Worm (Caenorhabditis elegans) whole organism, midembryonic: ENCODE results near the gene sru-39.

Experiments
- T22C8.4 ChIP-seq: fragments of 200-800 bp; sonication (Bioruptor generic); IDR thresholded peaks from 2 replicates; pipeline ENCODE4 v1.3.6; 2022; ENCODE audit warnings: missing genetic modification characterization, missing compliant biosample characterization
- cog-1 ChIP-seq: sonication (generic microtip); optimal IDR thresholded peaks from 2 replicates; lab custom pipeline; 2016; ENCODE audit warnings: missing genetic modification characterization, missing compliant biosample characterization
- flt-1 ChIP-seq: fragments of 200-800 bp; sonication (Bioruptor generic); IDR thresholded peaks from 2 replicates; pipeline ENCODE4 v1.3.6; 2022; ENCODE audit warnings: missing genetic modification characterization, missing compliant biosample characterization
- klf-2 ChIP-seq: fragments of 200-800 bp; sonication (Bioruptor generic); conservative IDR thresholded peaks from 2 replicates; pipeline ENCODE4 v1.3.6; 2022; ENCODE audit warnings: missing genetic modification reagents, missing genetic modification characterization, missing compliant biosample characterization
- med-1 ChIP-seq: sonication (generic microtip); optimal IDR thresholded peaks from 2 replicates; lab custom pipeline; 2017; ENCODE audit warnings: missing genetic modification characterization, mild to moderate bottlenecking, missing compliant biosample characterization, antibody characterized with exemption, missing genetic modification reagents; ENCODE audit not compliant: insufficient read depth
- ref-1 ChIP-seq: fragments of 200-800 bp; sonication (Bioruptor generic); conservative IDR thresholded peaks from 2 replicates; pipeline ENCODE4 v1.3.6; 2022; ENCODE audit warnings: missing genetic modification reagents, missing genetic modification characterization, missing compliant biosample characterization
- tab-1 ChIP-seq: fragments of 200-800 bp; sonication (Bioruptor generic); IDR thresholded peaks from 2 replicates; pipeline ENCODE4 v1.3.6; 2022; ENCODE audit warnings: missing genetic modification characterization, missing compliant biosample characterization
- ztf-23 ChIP-seq: fragments of 200-800 bp; sonication (Bioruptor generic); IDR thresholded peaks from 2 replicates; pipeline ENCODE4 v1.3.6; 2022; ENCODE audit warnings: missing genetic modification reagents, missing genetic modification characterization, missing compliant biosample characterization
- ztf-29 ChIP-seq: fragments of 200-800 bp; sonication (Bioruptor generic); IDR thresholded peaks from 2 replicates; pipeline ENCODE4 v1.3.6; 2022; ENCODE audit warnings: missing genetic modification reagents, missing genetic modification characterization, missing compliant biosample characterization

sru-39 gene

ce11 chrV:9803176-9803575, at the start of gene sru-39:
sru-39 (plus strand) TSS chrV:9803476.
- no peak for TF ChIP-seq ztf-23
- no peak for TF ChIP-seq tab-1 (GFP tag; lab: Robert Waterston, UW)
- no peak for TF ChIP-seq ztf-29 (GFP tag; lab: Robert Waterston, UW)
- no peak for TF ChIP-seq flt-1 (GFP tag; lab: Robert Waterston, UW)
- no peak for TF ChIP-seq T22C8.4
- TF ChIP-seq ref-1 (GFP tag; lab: Robert Waterston, UW), result no peak
- TF ChIP-seq klf-2 (GFP tag; lab: Robert Waterston, UW), result no peak
- no peak for TF ChIP-seq cog-1 (tag; lab: Kevin White, UChicago)
- TF ChIP-seq med-1 (GFP tag; lab: Kevin White, UChicago), result no peak

ce11 chrV:9753554-9753953, 49.7 kb upstream of the sru-39 start:
- TF ChIP-seq cog-1 (tag; lab: Kevin White, UChicago) (no peak), flt-1 (GFP tag; lab: Robert Waterston, UW) (no peak)

DNA sequence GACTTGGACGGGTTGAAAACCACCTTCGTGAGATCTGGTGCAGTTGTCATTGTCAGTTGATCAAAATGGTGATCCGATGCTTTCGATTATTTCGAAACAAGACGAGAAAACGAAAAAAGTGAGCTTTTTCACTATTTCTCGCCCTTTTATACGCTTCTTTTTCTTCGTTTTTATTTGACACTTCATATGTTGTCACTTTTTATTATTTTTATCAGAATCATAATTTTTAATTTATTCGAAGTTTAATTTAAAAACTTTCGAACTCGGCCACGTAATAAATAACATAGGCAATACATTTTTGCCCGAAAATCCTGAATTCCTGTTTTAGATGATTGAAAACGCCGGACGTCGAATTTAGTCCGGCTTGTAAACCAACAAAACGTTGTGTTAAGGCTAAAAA, 48.8 kb upstream of the sru-39 start, which contains the start of gene F58E6.5:
Gene F58E6.5, minus strand, starts transcription at position 101 of the 400 bp plus-strand sequence.
- TF ChIP-seq ztf-23 (no peak), flt-1 (GFP tag; lab: Robert Waterston, UW) (no peak), tab-1 (GFP tag; lab: Robert Waterston, UW) (no peak), T22C8.4 (no peak), ref-1 (GFP tag; lab: Robert Waterston, UW) (no peak), cog-1 (tag; lab: Kevin White, UChicago) (no peak), ztf-29 (GFP tag; lab: Robert Waterston, UW) (no peak), med-1 (GFP tag; lab: Kevin White, UChicago) (no peak), klf-2 (GFP tag; lab: Robert Waterston, UW) (no peak)

DNA sequence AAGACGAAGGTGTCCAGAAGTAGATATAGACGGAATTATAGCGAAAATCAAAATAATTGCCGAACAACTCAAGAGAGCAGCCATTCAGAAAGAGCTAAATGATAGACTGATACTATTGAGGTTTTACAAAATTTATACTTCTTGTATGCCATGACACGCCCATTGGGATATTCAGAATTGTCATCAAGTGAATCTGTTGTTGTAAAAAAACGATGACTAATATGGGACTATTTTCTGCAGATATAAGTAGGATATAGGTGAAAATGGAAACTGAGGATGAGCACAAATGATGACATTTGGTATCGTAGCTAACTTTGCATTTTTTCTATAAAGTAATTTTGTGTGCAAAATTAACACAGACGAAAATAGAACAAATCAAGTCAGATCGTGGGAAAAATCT, 47.6 kb upstream of the sru-39 start, which contains the start of gene F58E6.8:
Gene F58E6.8, minus strand, starts transcription at position 101 of the 400 bp plus-strand sequence.
- no peak for TF ChIP-seq ztf-29 (GFP tag; lab: Robert Waterston, UW)

DNA sequence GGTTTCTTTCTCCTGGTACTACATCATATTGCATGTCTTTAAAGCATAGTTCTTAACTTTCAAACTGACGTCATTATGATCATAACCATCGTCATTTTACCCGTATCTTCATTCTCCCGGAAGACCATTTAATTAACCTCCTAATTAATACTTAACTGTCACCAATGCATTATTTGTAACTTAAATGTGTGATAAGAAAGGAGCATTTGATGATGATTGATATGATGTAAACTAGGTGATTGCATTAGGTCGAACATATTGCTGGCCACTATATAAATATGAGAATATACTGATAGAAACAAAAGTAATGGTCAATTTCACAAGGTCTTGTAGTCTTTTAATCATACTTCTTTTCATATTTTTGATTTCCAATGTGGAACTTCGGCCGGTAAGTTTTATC, 47.0 kb upstream of the sru-39 start, which contains the start of gene hrg-3:
Gene hrg-3, plus strand, starts transcription at position 227 of the 400 bp plus-strand sequence.
- TF ChIP-seq med-1 (GFP tag; lab: Kevin White, UChicago) (no peak), ztf-29 (GFP tag; lab: Robert Waterston, UW) (no peak), ztf-23 (no peak), cog-1 (tag; lab: Kevin White, UChicago) (no peak), T22C8.4 (no peak), klf-2 (GFP tag; lab: Robert Waterston, UW) (no peak), flt-1 (GFP tag; lab: Robert Waterston, UW) (no peak), ref-1 (GFP tag; lab: Robert Waterston, UW) (no peak)

DNA sequence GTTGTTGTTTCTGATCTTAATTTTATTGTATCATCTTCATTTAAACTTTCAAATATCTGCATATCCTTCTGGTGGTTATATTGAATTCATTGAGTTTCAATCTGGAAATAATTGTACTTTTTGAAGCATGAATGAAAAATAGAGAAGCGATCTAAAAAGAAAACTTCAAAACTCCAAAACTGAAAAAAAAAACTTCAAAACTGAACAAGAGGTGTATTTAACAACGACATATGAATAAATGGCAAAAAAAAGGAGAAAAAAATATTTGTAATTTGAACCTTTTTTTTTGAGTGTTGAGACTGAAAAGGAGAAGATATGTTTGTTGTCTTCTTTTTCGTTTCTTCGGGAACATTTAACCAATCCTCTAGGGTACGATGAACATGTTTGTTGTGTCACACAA, 45.4 kb upstream of the sru-39 start, which contains the start of gene F58E6.11:
Gene F58E6.11, minus strand, starts transcription at position 101 of the 400 bp plus-strand sequence.
- TF ChIP-seq ztf-23 (no peak), ref-1 (GFP tag; lab: Robert Waterston, UW) (no peak), klf-2 (GFP tag; lab: Robert Waterston, UW) (no peak), tab-1 (GFP tag; lab: Robert Waterston, UW) (no peak), flt-1 (GFP tag; lab: Robert Waterston, UW) (no peak), T22C8.4 (no peak), cog-1 (tag; lab: Kevin White, UChicago) (no peak), ztf-29 (GFP tag; lab: Robert Waterston, UW) (no peak), med-1 (GFP tag; lab: Kevin White, UChicago) (no peak)

DNA sequence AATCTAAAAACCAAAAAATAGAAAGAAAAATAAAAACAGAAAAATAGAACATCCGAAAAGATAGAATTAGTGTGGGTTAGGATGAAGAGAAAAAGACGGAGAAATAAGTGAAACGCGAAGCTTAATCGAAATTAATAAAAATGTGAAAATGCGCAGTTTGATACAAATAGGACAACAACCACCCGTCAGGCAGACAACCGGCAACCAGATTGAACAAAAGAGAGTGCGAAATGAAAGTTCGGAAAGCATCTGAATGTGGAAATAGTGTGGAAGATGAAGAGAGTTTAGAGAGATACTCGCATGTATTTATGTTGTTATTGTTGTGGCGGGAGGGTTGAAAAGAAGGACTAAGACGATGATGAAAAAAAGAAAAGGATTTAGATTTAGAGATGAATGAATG, 44.8 kb upstream of the sru-39 start:
- no peak for TF ChIP-seq ztf-23
- TF ChIP-seq klf-2 (GFP tag; lab: Robert Waterston, UW), result no peak

ce11 chrV:9763759-9764158, 39.5 kb upstream of the sru-39 start:
- no peak for TF ChIP-seq ref-1 (GFP tag; lab: Robert Waterston, UW)
- no peak for TF ChIP-seq cog-1 (tag; lab: Kevin White, UChicago)
- no peak for TF ChIP-seq ztf-29 (GFP tag; lab: Robert Waterston, UW)
- TF ChIP-seq tab-1 (GFP tag; lab: Robert Waterston, UW), result no peak

- TF ChIP-seq flt-1 (GFP tag; lab: Robert Waterston, UW), result no peak
These were observed 38.7 kb upstream of the sru-39 start for ce11 chrV:9764552-9764951.

DNA sequence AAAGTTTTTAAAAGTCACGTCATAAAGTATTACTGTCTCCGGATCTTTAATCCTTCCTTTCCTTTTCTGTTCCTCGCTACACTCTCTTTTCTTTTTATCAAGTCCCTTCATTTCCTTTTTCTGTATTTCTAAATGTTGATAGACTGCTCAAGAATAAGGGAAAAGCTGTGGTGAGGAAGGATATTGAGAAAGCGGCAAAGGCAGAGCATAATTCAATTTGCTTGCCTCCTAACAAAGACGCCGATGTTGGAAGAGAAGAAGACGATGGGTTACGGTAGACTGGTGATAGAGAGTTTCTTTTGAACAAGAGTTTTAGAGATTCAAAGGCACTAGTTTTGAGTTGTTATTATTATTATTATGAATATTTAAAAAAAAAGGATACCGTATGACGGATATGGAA, 37.7 kb upstream of the sru-39 start:
- TF ChIP-seq tab-1 (GFP tag; lab: Robert Waterston, UW), result no peak
- no peak for TF ChIP-seq ztf-23
- no peak for TF ChIP-seq ref-1 (GFP tag; lab: Robert Waterston, UW)
- no peak for TF ChIP-seq ztf-29 (GFP tag; lab: Robert Waterston, UW)
- no peak for TF ChIP-seq med-1 (GFP tag; lab: Kevin White, UChicago)
- TF ChIP-seq flt-1 (GFP tag; lab: Robert Waterston, UW), result no peak
- TF ChIP-seq cog-1 (tag; lab: Kevin White, UChicago), result no peak
- no peak for TF ChIP-seq klf-2 (GFP tag; lab: Robert Waterston, UW)
- TF ChIP-seq T22C8.4, result no peak

DNA sequence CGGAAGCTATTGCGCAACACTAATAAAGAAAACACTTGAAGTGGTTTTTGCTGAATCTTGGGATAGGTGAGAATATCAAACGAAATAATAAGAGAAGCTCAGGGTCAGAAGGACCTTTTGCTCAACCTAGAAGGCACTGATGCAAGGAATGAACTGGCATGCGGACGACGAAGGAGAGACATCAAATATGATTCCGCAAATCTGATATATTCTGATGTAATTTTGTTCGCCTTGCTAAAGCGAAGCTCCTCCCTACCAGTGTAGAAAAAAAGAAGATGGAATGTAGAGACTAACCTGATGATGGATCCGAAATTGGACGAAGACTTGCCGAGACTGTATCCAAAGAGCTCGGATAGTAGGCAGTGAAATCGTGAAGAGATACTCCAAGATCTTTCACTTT, 35.3 kb upstream of the sru-39 start:
- TF ChIP-seq cog-1 (tag; lab: Kevin White, UChicago) (no peak), T22C8.4 (no peak), klf-2 (GFP tag; lab: Robert Waterston, UW) (no peak), med-1 (GFP tag; lab: Kevin White, UChicago) (no peak), ref-1 (GFP tag; lab: Robert Waterston, UW) (no peak), tab-1 (GFP tag; lab: Robert Waterston, UW) (no peak), ztf-23 (no peak), ztf-29 (GFP tag; lab: Robert Waterston, UW) (no peak), flt-1 (GFP tag; lab: Robert Waterston, UW) (no peak)
